Worm (Caenorhabditis elegans) whole organism, mixed stage, embryonic: ENCODE data around the gene C23H4.8.

ENCODE experiments used
- M03D4.4 ChIP-seq: sonication (generic microtip); optimal IDR thresholded peaks from 2 replicates; lab custom pipeline; 2017; ENCODE audit warnings: mild to moderate bottlenecking, missing genetic modification characterization, missing compliant biosample characterization
- bed-3 ChIP-seq: fragments of 200-800 bp; sonication (Bioruptor generic); optimal IDR thresholded peaks from 3 replicates; lab custom pipeline; 2018; ENCODE audit warnings: mild to moderate bottlenecking, missing genetic modification characterization, moderate library complexity, missing compliant biosample characterization
- blmp-1 ChIP-seq: fragments of 150-350 bp; optimal IDR thresholded peaks from 2 replicates; lab custom pipeline; 2014; ENCODE audit warnings: missing biosample characterization, missing genetic modification characterization
- ceh-39 ChIP-seq: fragments of 150-350 bp; optimal IDR thresholded peaks from 2 replicates; lab custom pipeline; 2014; ENCODE audit warnings: missing biosample characterization, missing genetic modification characterization
- ceh-43 ChIP-seq: fragments of 200-800 bp; sonication (Bioruptor generic); optimal IDR thresholded peaks from 2 replicates; lab custom pipeline; 2018; ENCODE audit warnings: mild to moderate bottlenecking, missing genetic modification characterization, moderate library complexity, missing compliant biosample characterization
- ceh-83 ChIP-seq: fragments of 200-800 bp; sonication (Bioruptor generic); optimal IDR thresholded peaks from 2 replicates; lab custom pipeline; 2018; ENCODE audit warnings: mild to moderate bottlenecking, missing genetic modification characterization, missing compliant biosample characterization
- ces-1 ChIP-seq: fragments of 150-350 bp; optimal IDR thresholded peaks from 2 replicates; lab custom pipeline; 2014; ENCODE audit warnings: missing biosample characterization, missing genetic modification reagents, missing genetic modification characterization
- cnd-1 ChIP-seq: fragments of 200-800 bp; sonication (Bioruptor generic); optimal IDR thresholded peaks from 2 replicates; lab custom pipeline; 2018; ENCODE audit warnings: mild to moderate bottlenecking, missing genetic modification characterization, missing compliant biosample characterization
- drap-1 ChIP-seq: fragments of 200-800 bp; sonication (Bioruptor generic); optimal IDR thresholded peaks from 3 replicates; lab custom pipeline; 2018; ENCODE audit warnings: mild to moderate bottlenecking, missing genetic modification characterization, missing compliant biosample characterization
- elt-1 ChIP-seq: sonication (generic microtip); optimal IDR thresholded peaks from 2 replicates; lab custom pipeline; 2017; ENCODE audit warnings: missing genetic modification characterization, mild to moderate bottlenecking, missing compliant biosample characterization, antibody characterized with exemption, moderate library complexity, borderline replicate concordance; ENCODE audit not compliant: insufficient read depth
- elt-3 ChIP-seq: fragments of 150-350 bp; optimal IDR thresholded peaks from 2 replicates; lab custom pipeline; 2014; ENCODE audit warnings: missing biosample characterization, missing genetic modification characterization
- flh-1 ChIP-seq: fragments of 200-800 bp; sonication (Bioruptor generic); optimal IDR thresholded peaks from 2 replicates; lab custom pipeline; 2018; ENCODE audit warnings: mild to moderate bottlenecking, missing genetic modification characterization, moderate library complexity, missing compliant biosample characterization
- ham-2 ChIP-seq: fragments of 200-800 bp; sonication (Bioruptor generic); optimal IDR thresholded peaks from 2 replicates; lab custom pipeline; 2018; ENCODE audit warnings: mild to moderate bottlenecking, missing genetic modification characterization, missing compliant biosample characterization
- hlh-1 ChIP-seq: fragments of 150-350 bp; optimal IDR thresholded peaks from 2 replicates; lab custom pipeline; 2014; ENCODE audit warnings: missing biosample characterization, missing genetic modification reagents, missing genetic modification characterization
- lin-13 ChIP-seq: fragments of 150-350 bp; optimal IDR thresholded peaks from 2 replicates; lab custom pipeline; 2014; ENCODE audit warnings: missing biosample characterization, missing genetic modification characterization
- lin-32 ChIP-seq: fragments of 200-800 bp; sonication (Bioruptor generic); optimal IDR thresholded peaks from 2 replicates; lab custom pipeline; 2018; ENCODE audit warnings: mild to moderate bottlenecking, missing genetic modification characterization, missing compliant biosample characterization
- lsy-2 ChIP-seq: fragments of 150-350 bp; optimal IDR thresholded peaks from 2 replicates; lab custom pipeline; 2014; ENCODE audit warnings: missing biosample characterization, missing genetic modification characterization
- mab-5 ChIP-seq: fragments of 150-350 bp; optimal IDR thresholded peaks from 2 replicates; lab custom pipeline; 2014; ENCODE audit warnings: missing biosample characterization, missing genetic modification characterization
- mep-1 ChIP-seq: fragments of 150-350 bp; optimal IDR thresholded peaks from 2 replicates; lab custom pipeline; 2017; ENCODE audit warnings: missing biosample characterization, missing genetic modification reagents, missing genetic modification characterization, inconsistent platforms
- mls-2 ChIP-seq: sonication (generic microtip); optimal IDR thresholded peaks from 2 replicates; lab custom pipeline; 2016; ENCODE audit warnings: mild to moderate bottlenecking, missing genetic modification characterization, moderate library complexity, missing compliant biosample characterization
- nhr-12 ChIP-seq: fragments of 150-350 bp; optimal IDR thresholded peaks from 2 replicates; lab custom pipeline; 2014; ENCODE audit warnings: missing biosample characterization, missing genetic modification characterization
- nhr-2 ChIP-seq: fragments of 150-350 bp; optimal IDR thresholded peaks from 2 replicates; lab custom pipeline; 2014; ENCODE audit warnings: missing biosample characterization, missing genetic modification characterization
- nhr-237 ChIP-seq: fragments of 150-350 bp; optimal IDR thresholded peaks from 2 replicates; lab custom pipeline; 2014; ENCODE audit warnings: missing biosample characterization, missing genetic modification characterization
- nhr-28 ChIP-seq: fragments of 150-350 bp; optimal IDR thresholded peaks from 2 replicates; lab custom pipeline; 2014; ENCODE audit warnings: missing biosample characterization, missing genetic modification characterization
- nhr-76 ChIP-seq: sonication (generic microtip); optimal IDR thresholded peaks from 2 replicates; lab custom pipeline; 2017; ENCODE audit warnings: missing biosample characterization, missing genetic modification characterization
- pha-4 ChIP-seq: fragments of 150-350 bp; optimal IDR thresholded peaks from 2 replicates; lab custom pipeline; 2018; ENCODE audit warnings: missing biosample characterization, missing genetic modification reagents, missing genetic modification characterization
- sem-2 ChIP-seq: fragments of 200-800 bp; sonication (Bioruptor generic); optimal IDR thresholded peaks from 2 replicates; lab custom pipeline; 2018; ENCODE audit warnings: mild to moderate bottlenecking, missing genetic modification characterization, missing compliant biosample characterization
- snpc-4 ChIP-seq: fragments of 150-350 bp; optimal IDR thresholded peaks from 2 replicates; lab custom pipeline; 2014; ENCODE audit warnings: missing biosample characterization, missing genetic modification characterization
- sptf-1 ChIP-seq: sonication (generic microtip); optimal IDR thresholded peaks from 2 replicates; lab custom pipeline; 2017; ENCODE audit warnings: mild to moderate bottlenecking, missing genetic modification characterization, moderate library complexity, missing compliant biosample characterization
- tbx-8 ChIP-seq: fragments of 200-800 bp; sonication (Bioruptor generic); optimal IDR thresholded peaks from 2 replicates; lab custom pipeline; 2018; ENCODE audit warnings: mild to moderate bottlenecking, missing genetic modification characterization, moderate library complexity, missing compliant biosample characterization
- unc-120 ChIP-seq: sonication (generic microtip); optimal IDR thresholded peaks from 2 replicates; lab custom pipeline; 2017; ENCODE audit warnings: missing genetic modification characterization, missing compliant biosample characterization; ENCODE audit not compliant: poor library complexity, severe bottlenecking
- unc-39 ChIP-seq: fragments of 150-350 bp; optimal IDR thresholded peaks from 2 replicates; lab custom pipeline; 2014; ENCODE audit warnings: missing biosample characterization, missing genetic modification characterization
- unc-62 ChIP-seq: fragments of 150-350 bp; optimal IDR thresholded peaks from 2 replicates; lab custom pipeline; 2014; ENCODE audit warnings: missing biosample characterization, missing genetic modification reagents, missing genetic modification characterization
- zip-8 ChIP-seq: fragments of 150-350 bp; optimal IDR thresholded peaks from 2 replicates; lab custom pipeline; 2014; ENCODE audit warnings: missing biosample characterization, missing genetic modification characterization
- ztf-11 ChIP-seq: fragments of 150-350 bp; optimal IDR thresholded peaks from 2 replicates; lab custom pipeline; 2014; ENCODE audit warnings: missing biosample characterization, missing genetic modification characterization

C23H4.8 gene

ce11 chrX:12216943-12217342 lies at the start of gene C23H4.8:
C23H4.8 (plus strand) TSS chrX:12217243.
- no peak for TF ChIP-seq lin-13
- TF ChIP-seq ztf-11 (tag; lab: Kevin White, UChicago), result no peak
- TF ChIP-seq elt-1, result no peak
- no peak for TF ChIP-seq pha-4 (tag; lab: Kevin White, UChicago)
- TF ChIP-seq zip-8 (tag; lab: Kevin White, UChicago), result no peak
- no peak for TF ChIP-seq unc-120 (tag; lab: Kevin White, UChicago)
- TF ChIP-seq lin-32 (GFP tag; lab: Kevin White, UChicago), result no peak
- TF ChIP-seq sptf-1 (tag; lab: Kevin White, UChicago), result no peak
- TF ChIP-seq sem-2 (GFP tag; lab: Kevin White, UChicago), result no peak
- TF ChIP-seq mls-2 (tag; lab: Kevin White, UChicago), result no peak
- no peak for TF ChIP-seq tbx-8
- TF ChIP-seq nhr-2 (tag; lab: Kevin White, UChicago), result no peak
- no peak for TF ChIP-seq bed-3 (GFP tag; lab: Kevin White, UChicago)
- TF ChIP-seq elt-3 (tag; lab: Kevin White, UChicago), result no peak
- TF ChIP-seq snpc-4 (tag; lab: Kevin White, UChicago), result no peak

DNA sequence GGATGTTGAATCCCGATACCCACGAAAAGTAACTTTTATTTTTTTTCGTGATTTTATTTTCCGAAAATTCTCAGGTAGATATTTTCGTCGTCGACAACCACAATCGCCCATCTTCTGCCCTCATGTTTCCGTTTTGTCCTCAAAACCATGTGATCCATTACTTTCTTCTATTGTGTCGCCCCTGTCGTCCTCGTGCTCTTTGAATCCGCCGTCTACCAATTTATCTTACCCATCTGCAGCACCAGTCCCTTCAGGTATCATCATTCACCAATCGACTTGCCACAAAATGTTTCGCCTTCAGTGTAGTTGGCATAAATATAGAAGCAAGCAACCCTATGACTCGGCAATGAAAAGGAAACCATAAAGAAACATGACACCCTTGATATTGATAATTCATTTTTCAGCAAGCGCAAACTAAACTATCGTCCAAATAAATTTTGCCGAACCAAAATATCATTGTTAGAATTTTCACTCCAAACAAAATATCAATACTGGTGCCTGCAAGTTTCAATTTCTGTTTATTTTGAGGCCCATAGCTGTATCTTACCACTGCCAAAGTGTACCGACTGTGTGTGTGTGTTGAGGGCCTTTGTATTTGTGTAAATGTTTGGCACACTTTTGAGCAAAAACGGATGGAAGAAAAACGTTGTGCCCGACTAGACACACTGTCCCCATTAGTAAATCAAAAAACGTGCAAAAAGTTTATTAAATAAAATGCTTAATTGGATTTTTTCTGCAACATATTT lies 49.2 kb upstream of the C23H4.8 start:
- TF ChIP-seq sptf-1 (tag; lab: Kevin White, UChicago) (no peak), mls-2 (tag; lab: Kevin White, UChicago) (no peak), lin-32 (GFP tag; lab: Kevin White, UChicago) (no peak), nhr-28 (no peak), nhr-237 (tag; lab: Kevin White, UChicago) (no peak)

ce11 chrX:12168765-12169164 lies 48.3 kb upstream of the C23H4.8 start:
- no peak for TF ChIP-seq blmp-1
- TF ChIP-seq unc-120 (tag; lab: Kevin White, UChicago), result no peak
- no peak for TF ChIP-seq nhr-28
- TF ChIP-seq ces-1 (GFP tag; lab: Kevin White, UChicago), result peak; percentile 69
- no peak for TF ChIP-seq elt-3 (tag; lab: Kevin White, UChicago)

- peak; percentile 50 for TF ChIP-seq ceh-83
- no peak for TF ChIP-seq ztf-11 (tag; lab: Kevin White, UChicago)
Observed at ce11 chrX:12169390-12169789, 47.7 kb upstream of the C23H4.8 start.

DNA sequence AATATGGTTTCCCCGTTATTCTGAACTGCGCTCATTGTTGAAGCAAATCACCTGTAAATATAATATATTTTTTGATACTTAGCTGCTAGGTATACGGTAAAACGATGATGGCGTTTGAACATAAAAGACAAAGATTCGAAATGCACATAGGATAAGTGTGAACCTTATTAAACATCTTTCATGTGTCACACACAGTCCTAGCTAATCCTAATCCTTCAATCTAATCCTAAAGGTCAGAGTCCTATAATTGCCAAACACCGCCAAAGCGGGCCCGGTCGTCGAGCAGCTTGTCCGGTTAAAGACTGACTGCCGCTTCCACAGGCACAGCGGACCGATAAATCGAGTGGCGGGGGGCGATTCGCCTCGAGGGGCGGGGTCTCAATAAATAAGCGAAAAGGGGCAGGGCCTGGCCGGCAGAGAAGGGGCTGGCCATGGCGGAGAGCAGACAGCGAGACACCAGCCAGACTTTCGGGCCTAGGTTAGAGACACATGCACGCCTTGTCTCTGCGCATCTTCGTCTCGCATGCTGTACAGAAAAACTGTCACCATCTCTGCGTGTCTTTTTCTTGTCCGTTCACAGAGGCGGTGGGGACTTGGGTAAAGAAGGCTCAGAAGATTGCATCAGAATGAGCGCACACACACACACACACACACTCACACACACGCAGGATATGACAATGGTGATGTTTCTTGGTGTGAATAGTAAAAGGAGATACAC lies 45.3 kb upstream of the C23H4.8 start, which contains the start of gene F57G12.1:
Gene F57G12.1, minus strand, starts transcription at position 51 of the 718 bp plus-strand sequence.
- TF ChIP-seq mep-1 (tag; lab: Kevin White, UChicago) (peak; percentile 81), elt-3 (tag; lab: Kevin White, UChicago) (peak; percentile 18), nhr-28 (no peak), ceh-83 (peak; percentile 80), drap-1 (GFP tag; lab: Kevin White, UChicago) (peak; percentile 55), unc-39 (no peak), lin-13 (peak; percentile 78), ceh-43 (GFP tag; lab: Kevin White, UChicago) (no peak), hlh-1 (tag; lab: Kevin White, UChicago) (peak; percentile 75), cnd-1 (peak; percentile 42), mab-5 (tag; lab: Kevin White, UChicago) (no peak), flh-1 (GFP tag; lab: Kevin White, UChicago) (no peak), ces-1 (GFP tag; lab: Kevin White, UChicago) (peak; percentile 54), ztf-11 (tag; lab: Kevin White, UChicago) (peak; percentile 85), M03D4.4 (tag; lab: Kevin White, UChicago) (peak; percentile 53), nhr-237 (tag; lab: Kevin White, UChicago) (peak; percentile 66), mls-2 (tag; lab: Kevin White, UChicago) (peak; percentile 75), bed-3 (GFP tag; lab: Kevin White, UChicago) (no peak), blmp-1 (no peak), ceh-39 (tag; lab: Kevin White, UChicago) (peak; percentile 33), unc-62 (peak; percentile 69), elt-1 (peak; percentile 32), nhr-76 (no peak), sem-2 (GFP tag; lab: Kevin White, UChicago) (no peak), pha-4 (tag; lab: Kevin White, UChicago) (peak; percentile 90), lsy-2 (tag; lab: Kevin White, UChicago) (peak; percentile 58), snpc-4 (tag; lab: Kevin White, UChicago) (no peak), ham-2 (GFP tag; lab: Kevin White, UChicago) (peak; percentile 87), nhr-2 (tag; lab: Kevin White, UChicago) (peak; percentile 76), lin-32 (GFP tag; lab: Kevin White, UChicago) (no peak), unc-120 (tag; lab: Kevin White, UChicago) (peak; percentile 94), sptf-1 (tag; lab: Kevin White, UChicago) (peak; percentile 66), zip-8 (tag; lab: Kevin White, UChicago) (peak; percentile 52), tbx-8 (no peak), nhr-12 (tag; lab: Kevin White, UChicago) (no peak)
